Fruit fly (Drosophila melanogaster): ENCODE measurements around the gene CG5510.

Gene CG5510

dm6 chr3R:24186188-24186587 is 16.8 kb upstream of the CG5510 start, which contains the start of gene mora:
mora (plus strand) TSS chr3R:24186359.
- TF ChIP-seq insv (optimal IDR thresholded peaks at IDR 0.05) (no peak), h (optimal IDR thresholded peaks at IDR 0.05) (no peak), Sin3A (optimal IDR thresholded peaks at IDR 0.05) (no peak), Myc (optimal IDR thresholded peaks at IDR 0.05) (no peak), ttk (optimal IDR thresholded peaks at IDR 0.05) (no peak), psq (optimal IDR thresholded peaks at IDR 0.05) (no peak)

dm6 chr3R:24172379-24172778 is 3.0 kb upstream of the CG5510 start, which contains the start of gene CG13606:
CG13606 (plus strand) TSS chr3R:24172628.
- TF ChIP-seq ttk (optimal IDR thresholded peaks at IDR 0.05) = no peak
- TF ChIP-seq h (optimal IDR thresholded peaks at IDR 0.05) = no peak
- TF ChIP-seq Sin3A (optimal IDR thresholded peaks at IDR 0.05) = no peak
- TF ChIP-seq psq (optimal IDR thresholded peaks at IDR 0.05) = no peak
- no peak for TF ChIP-seq insv (optimal IDR thresholded peaks at IDR 0.05)
- no peak for TF ChIP-seq Myc (optimal IDR thresholded peaks at IDR 0.05)

dm6 chr3R:24163556-24164022 is 5.8 kb downstream of the CG5510 start, which contains the start of gene Apc2:
Apc2 (plus strand) TSS chr3R:24163966.
- TF ChIP-seq psq (optimal IDR thresholded peaks at IDR 0.05) (no peak), Sin3A (optimal IDR thresholded peaks at IDR 0.05) (no peak), Myc (optimal IDR thresholded peaks at IDR 0.05) (no peak), insv (optimal IDR thresholded peaks at IDR 0.05) (no peak), ttk (optimal IDR thresholded peaks at IDR 0.05) (no peak), h (optimal IDR thresholded peaks at IDR 0.05) (no peak)

- TF ChIP-seq Sin3A (optimal IDR thresholded peaks at IDR 0.05) (no peak), Myc (optimal IDR thresholded peaks at IDR 0.05) (no peak), h (optimal IDR thresholded peaks at IDR 0.05) (no peak), psq (optimal IDR thresholded peaks at IDR 0.05) (no peak), ttk (optimal IDR thresholded peaks at IDR 0.05) (no peak), insv (optimal IDR thresholded peaks at IDR 0.05) (no peak)
Observed at dm6 chr3R:24162774-24163555, 6.4 kb downstream of the CG5510 start, which contains the start of gene mRpS24. mRpS24 (minus strand) TSS chr3R:24163545.

dm6 chr3R:24161173-24161811 is 8.1 kb downstream of the CG5510 start, which contains the start of the genes Myo95E and TBC1d7:
Myo95E (minus strand) TSS chr3R:24161498.
TBC1d7 (plus strand) TSS chr3R:24161727.
- no peak for TF ChIP-seq Sin3A (optimal IDR thresholded peaks at IDR 0.05)
- TF ChIP-seq insv (optimal IDR thresholded peaks at IDR 0.05) = no peak
- TF ChIP-seq psq (optimal IDR thresholded peaks at IDR 0.05) = no peak
- no peak for TF ChIP-seq h (optimal IDR thresholded peaks at IDR 0.05)
- TF ChIP-seq Myc (optimal IDR thresholded peaks at IDR 0.05) = no peak

dm6 chr3R:24151924-24152809 is 17.2 kb downstream of the CG5510 start, which contains the start of the genes p38a and CG6178:
p38a (minus strand) TSS chr3R:24152321.
CG6178 (plus strand) TSS chr3R:24152347.
- TF ChIP-seq Sin3A (optimal IDR thresholded peaks at IDR 0.05) (no peak), insv (optimal IDR thresholded peaks at IDR 0.05) (no peak), h (optimal IDR thresholded peaks at IDR 0.05) (no peak), psq (optimal IDR thresholded peaks at IDR 0.05) (no peak), Myc (optimal IDR thresholded peaks at IDR 0.05) (no peak), ttk (optimal IDR thresholded peaks at IDR 0.05) (no peak)

- TF ChIP-seq insv (optimal IDR thresholded peaks at IDR 0.05) = no peak
- no peak for TF ChIP-seq Sin3A (optimal IDR thresholded peaks at IDR 0.05)
Observed at dm6 chr3R:24150103-24150502, 19.3 kb downstream of the CG5510 start, which contains the start of gene p38c. p38c (minus strand) TSS chr3R:24150203.

dm6 chr3R:24148838-24149237 is 20.5 kb downstream of the CG5510 start, which contains the start of gene Slimp:
Slimp (minus strand) TSS chr3R:24148967.
- TF ChIP-seq Myc (optimal IDR thresholded peaks at IDR 0.05) = no peak
- TF ChIP-seq h (optimal IDR thresholded peaks at IDR 0.05) = no peak
- TF ChIP-seq ttk (optimal IDR thresholded peaks at IDR 0.05) = no peak
- TF ChIP-seq insv (optimal IDR thresholded peaks at IDR 0.05) = no peak
- no peak for TF ChIP-seq psq (optimal IDR thresholded peaks at IDR 0.05)
- no peak for TF ChIP-seq Sin3A (optimal IDR thresholded peaks at IDR 0.05)

dm6 chr3R:24144542-24144941 is 24.8 kb downstream of the CG5510 start:
- TF ChIP-seq ttk (optimal IDR thresholded peaks at IDR 0.05) (no peak), h (optimal IDR thresholded peaks at IDR 0.05) (no peak), insv (optimal IDR thresholded peaks at IDR 0.05) (no peak), Myc (optimal IDR thresholded peaks at IDR 0.05) (no peak), psq (optimal IDR thresholded peaks at IDR 0.05) (no peak), Sin3A (optimal IDR thresholded peaks at IDR 0.05) (no peak)

dm6 chr3R:24143779-24144178 is 25.6 kb downstream of the CG5510 start:
- TF ChIP-seq insv (optimal IDR thresholded peaks at IDR 0.05) = no peak
- no peak for TF ChIP-seq psq (optimal IDR thresholded peaks at IDR 0.05)
- no peak for TF ChIP-seq ttk (optimal IDR thresholded peaks at IDR 0.05)
- TF ChIP-seq Myc (optimal IDR thresholded peaks at IDR 0.05) = no peak
- TF ChIP-seq Sin3A (optimal IDR thresholded peaks at IDR 0.05) = no peak
- no peak for TF ChIP-seq h (optimal IDR thresholded peaks at IDR 0.05)

dm6 chr3R:24143372-24143771 is 26.0 kb downstream of the CG5510 start:
- no peak for TF ChIP-seq h (optimal IDR thresholded peaks at IDR 0.05)
- no peak for TF ChIP-seq insv (optimal IDR thresholded peaks at IDR 0.05)
- TF ChIP-seq Myc (optimal IDR thresholded peaks at IDR 0.05) = no peak
- no peak for TF ChIP-seq ttk (optimal IDR thresholded peaks at IDR 0.05)
- TF ChIP-seq Sin3A (optimal IDR thresholded peaks at IDR 0.05) = no peak
- TF ChIP-seq psq (optimal IDR thresholded peaks at IDR 0.05) = no peak
